Fruit fly (Drosophila melanogaster): ENCODE data around the gene CG33128.

Gene CG33128

DNA sequence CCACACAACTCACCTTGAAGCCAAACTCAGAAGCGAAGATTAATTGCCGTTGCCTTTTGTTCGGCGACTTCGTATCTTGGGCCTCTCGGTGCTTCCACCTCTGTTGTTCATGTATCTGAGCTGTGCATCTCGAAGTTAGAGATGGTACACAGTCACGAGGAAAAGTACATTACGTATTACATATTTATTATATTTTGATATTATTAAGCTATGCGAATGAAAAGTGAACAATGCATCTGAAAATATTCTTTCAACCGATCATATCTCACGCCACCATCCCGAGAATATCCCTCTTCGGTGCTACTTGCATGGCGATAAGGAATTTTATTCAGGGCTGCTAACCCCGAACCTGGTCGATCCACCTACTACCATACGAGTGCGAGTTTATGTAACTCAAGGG, 48.8 kb upstream of the CG33128 start (continued):
- no peak for TF ChIP-seq CG6175 (GFP tag; IDR thresholded peaks at IDR 0.05)
- no peak for TF ChIP-seq sob (GFP tag; IDR thresholded peaks at IDR 0.05)
- no peak for TF ChIP-seq CrebB (tag; optimal IDR thresholded peaks at IDR 0.05)
- TF ChIP-seq grau (tag; optimal IDR thresholded peaks at IDR 0.05) = peak; percentile 22
- TF ChIP-seq CG2875 (GFP tag; optimal IDR thresholded peaks at IDR 0.05) = peak; percentile 32
- no peak for TF ChIP-seq CG14441 (GFP tag; IDR thresholded peaks at IDR 0.05)
- no peak for TF ChIP-seq Jarid2 (GFP tag; optimal IDR thresholded peaks at IDR 0.05)
- TF ChIP-seq slp2 (GFP tag; optimal IDR thresholded peaks at IDR 0.05) = no peak
- no peak for TF ChIP-seq slbo (GFP tag; IDR thresholded peaks at IDR 0.05)
- no peak for TF ChIP-seq ttk (GFP tag; IDR thresholded peaks at IDR 0.05)
- no peak for TF ChIP-seq Gug (GFP tag; IDR thresholded peaks at IDR 0.05)
- TF ChIP-seq C15 (GFP tag; IDR thresholded peaks at IDR 0.05) = no peak
- TF ChIP-seq CG8089 (GFP tag; optimal IDR thresholded peaks at IDR 0.05) = no peak
- TF ChIP-seq Dp (GFP tag; optimal IDR thresholded peaks at IDR 0.05) = no peak
- no peak for TF ChIP-seq trh (GFP tag; optimal IDR thresholded peaks at IDR 0.05)
- TF ChIP-seq PHDP (tag; optimal IDR thresholded peaks at IDR 0.05) = no peak
- TF ChIP-seq cad (GFP tag; optimal IDR thresholded peaks at IDR 0.05) = no peak
- no peak for TF ChIP-seq CG2120 (GFP tag; optimal IDR thresholded peaks at IDR 0.05)
- no peak for TF ChIP-seq emc (GFP tag; optimal IDR thresholded peaks at IDR 0.05)
- no peak for TF ChIP-seq crp (GFP tag; optimal IDR thresholded peaks at IDR 0.05)
- TF ChIP-seq nerfin-2 (GFP tag; IDR thresholded peaks at IDR 0.05; ENCODE audit: partially characterized antibody) = no peak
- peak; percentile 19; the same call in 1 of the 2 replicates for TF ChIP-seq CG13287 (GFP tag; IDR thresholded peaks at IDR 0.05; ENCODE audit: partially characterized antibody)
- no peak for TF ChIP-seq pfk (GFP tag; optimal IDR thresholded peaks at IDR 0.05)
- TF ChIP-seq MBD-R2 (GFP tag; IDR thresholded peaks at IDR 0.05) = no peak
- TF ChIP-seq az2 (GFP tag; optimal IDR thresholded peaks at IDR 0.05) = no peak
- peak; percentile 23 for TF ChIP-seq Spps (tag; optimal IDR thresholded peaks at IDR 0.05)
- no peak for TF ChIP-seq CG10565 (GFP tag; optimal IDR thresholded peaks at IDR 0.05)
- peak; percentile 44 for TF ChIP-seq CG7556 (GFP tag; optimal IDR thresholded peaks at IDR 0.05)
- no peak for TF ChIP-seq fd3F (GFP tag; optimal IDR thresholded peaks at IDR 0.05)
- peak; percentile 76 for TF ChIP-seq nom (GFP tag; optimal IDR thresholded peaks at IDR 0.05)
- no peak for TF ChIP-seq CG17612 (GFP tag; IDR thresholded peaks at IDR 0.05)
- TF ChIP-seq CG9932 (GFP tag; IDR thresholded peaks at IDR 0.05) = no peak
- TF ChIP-seq gem (tag; optimal IDR thresholded peaks at IDR 0.05) = peak; percentile 56
- TF ChIP-seq hth (optimal IDR thresholded peaks at IDR 0.05) = no peak
- no peak for TF ChIP-seq jing (GFP tag; optimal IDR thresholded peaks at IDR 0.05)
- no peak for TF ChIP-seq ato (GFP tag; IDR thresholded peaks at IDR 0.05; ENCODE audit: partially characterized antibody)
- TF ChIP-seq Dek (tag; optimal IDR thresholded peaks at IDR 0.05) = no peak
- no peak for TF ChIP-seq Lhr (GFP tag; optimal IDR thresholded peaks at IDR 0.05)
- no peak for TF ChIP-seq CG10431 (GFP tag; optimal IDR thresholded peaks at IDR 0.05)
- no peak for TF ChIP-seq CG7745 (tag; optimal IDR thresholded peaks at IDR 0.05)
- TF ChIP-seq CG3995 (GFP tag; optimal IDR thresholded peaks at IDR 0.05) = no peak
- TF ChIP-seq CG9727 (GFP tag; optimal IDR thresholded peaks at IDR 0.05) = peak; percentile 8
- no peak for TF ChIP-seq sim (GFP tag; IDR thresholded peaks at IDR 0.05)
- peak; percentile 37 for TF ChIP-seq trem (tag; optimal IDR thresholded peaks at IDR 0.05)
- no peak for TF ChIP-seq sisA (GFP tag; IDR thresholded peaks at IDR 0.05)
- TF ChIP-seq Hey (tag; optimal IDR thresholded peaks at IDR 0.05) = no peak
- TF ChIP-seq pho (GFP tag; optimal IDR thresholded peaks at IDR 0.05) = no peak
- no peak for TF ChIP-seq lov (optimal IDR thresholded peaks at IDR 0.05)
- TF ChIP-seq lov (GFP tag; IDR thresholded peaks at IDR 0.05) = no peak
- no peak for TF ChIP-seq CG16779 (GFP tag; IDR thresholded peaks at IDR 0.05)
- TF ChIP-seq CG18011 (GFP tag; optimal IDR thresholded peaks at IDR 0.05) = no peak
- no peak for TF ChIP-seq jumu (GFP tag; optimal IDR thresholded peaks at IDR 0.05)
